Fruit fly (Drosophila melanogaster): ENCODE measurements around the gene Rtca.

Gene Rtca

dm6 chrX:2075846-2076377 lies 3.7 kb downstream of the Rtca start, which contains the start of gene CG4045:
CG4045 (minus strand) TSS chrX:2075900.
- no peak for TF ChIP-seq Sin3A (optimal IDR thresholded peaks at IDR 0.05)
- TF ChIP-seq insv (optimal IDR thresholded peaks at IDR 0.05) = no peak
- no peak for TF ChIP-seq psq (optimal IDR thresholded peaks at IDR 0.05)
- TF ChIP-seq Myc (optimal IDR thresholded peaks at IDR 0.05) = no peak

dm6 chrX:2076412-2077357 lies 4.5 kb downstream of the Rtca start, which contains the start of gene CG4025:
CG4025 (plus strand) TSS chrX:2076966.
- TF ChIP-seq Sin3A (optimal IDR thresholded peaks at IDR 0.05) (no peak), h (optimal IDR thresholded peaks at IDR 0.05) (no peak), ttk (optimal IDR thresholded peaks at IDR 0.05) (no peak), Myc (optimal IDR thresholded peaks at IDR 0.05) (no peak), insv (optimal IDR thresholded peaks at IDR 0.05) (no peak), psq (optimal IDR thresholded peaks at IDR 0.05) (no peak)

- no peak for TF ChIP-seq h (optimal IDR thresholded peaks at IDR 0.05)
- no peak for TF ChIP-seq insv (optimal IDR thresholded peaks at IDR 0.05)
- no peak for TF ChIP-seq Sin3A (optimal IDR thresholded peaks at IDR 0.05)
- TF ChIP-seq psq (optimal IDR thresholded peaks at IDR 0.05) = no peak
- no peak for TF ChIP-seq Myc (optimal IDR thresholded peaks at IDR 0.05)
- TF ChIP-seq ttk (optimal IDR thresholded peaks at IDR 0.05) = no peak
Measured at dm6 chrX:2080367-2080927, 8.2 kb downstream of the Rtca start, which contains the start of the genes CG16903 and Unc-76. CG16903 (minus strand) TSS chrX:2080405. Unc-76 (plus strand) TSS chrX:2080610.

dm6 chrX:2081848-2082365 lies 9.7 kb downstream of the Rtca start:
- TF ChIP-seq ttk (optimal IDR thresholded peaks at IDR 0.05) (no peak), Sin3A (optimal IDR thresholded peaks at IDR 0.05) (no peak), Myc (optimal IDR thresholded peaks at IDR 0.05) (no peak), insv (optimal IDR thresholded peaks at IDR 0.05) (no peak), h (optimal IDR thresholded peaks at IDR 0.05) (no peak), psq (optimal IDR thresholded peaks at IDR 0.05) (no peak)

- TF ChIP-seq insv (optimal IDR thresholded peaks at IDR 0.05) (no peak), h (optimal IDR thresholded peaks at IDR 0.05) (no peak), Myc (optimal IDR thresholded peaks at IDR 0.05) (no peak), psq (optimal IDR thresholded peaks at IDR 0.05) (no peak), ttk (optimal IDR thresholded peaks at IDR 0.05) (no peak), Sin3A (optimal IDR thresholded peaks at IDR 0.05) (no peak)
Measured at dm6 chrX:2083109-2083508, 10.9 kb downstream of the Rtca start.

dm6 chrX:2083678-2084162 lies 11.5 kb downstream of the Rtca start:
- TF ChIP-seq Myc (optimal IDR thresholded peaks at IDR 0.05) (no peak), psq (optimal IDR thresholded peaks at IDR 0.05) (no peak), ttk (optimal IDR thresholded peaks at IDR 0.05) (no peak)

dm6 chrX:2087501-2087900 lies 15.3 kb downstream of the Rtca start:
- no peak for TF ChIP-seq Sin3A (optimal IDR thresholded peaks at IDR 0.05)
- TF ChIP-seq insv (optimal IDR thresholded peaks at IDR 0.05) = no peak
- TF ChIP-seq Myc (optimal IDR thresholded peaks at IDR 0.05) = no peak
- TF ChIP-seq ttk (optimal IDR thresholded peaks at IDR 0.05) = no peak
- no peak for TF ChIP-seq psq (optimal IDR thresholded peaks at IDR 0.05)
- TF ChIP-seq h (optimal IDR thresholded peaks at IDR 0.05) = no peak

- TF ChIP-seq psq (optimal IDR thresholded peaks at IDR 0.05) (no peak), Myc (optimal IDR thresholded peaks at IDR 0.05) (no peak), insv (optimal IDR thresholded peaks at IDR 0.05) (no peak), h (optimal IDR thresholded peaks at IDR 0.05) (no peak), Sin3A (optimal IDR thresholded peaks at IDR 0.05) (no peak), ttk (optimal IDR thresholded peaks at IDR 0.05) (no peak)
Measured at dm6 chrX:2088798-2089197, 16.6 kb downstream of the Rtca start.

- TF ChIP-seq psq (optimal IDR thresholded peaks at IDR 0.05) (no peak), Myc (optimal IDR thresholded peaks at IDR 0.05) (no peak), insv (optimal IDR thresholded peaks at IDR 0.05) (no peak), h (optimal IDR thresholded peaks at IDR 0.05) (no peak), ttk (optimal IDR thresholded peaks at IDR 0.05) (no peak), Sin3A (optimal IDR thresholded peaks at IDR 0.05) (no peak)
Measured at dm6 chrX:2089812-2090211, 17.6 kb downstream of the Rtca start.

- TF ChIP-seq ttk (optimal IDR thresholded peaks at IDR 0.05) (no peak), insv (optimal IDR thresholded peaks at IDR 0.05) (no peak), psq (optimal IDR thresholded peaks at IDR 0.05) (no peak), h (optimal IDR thresholded peaks at IDR 0.05) (no peak), Sin3A (optimal IDR thresholded peaks at IDR 0.05) (no peak), Myc (optimal IDR thresholded peaks at IDR 0.05) (no peak)
Measured at dm6 chrX:2094072-2094761, 22.0 kb downstream of the Rtca start, which contains the start of gene csw. csw (plus strand) TSS chrX:2094234.

- TF ChIP-seq Myc (optimal IDR thresholded peaks at IDR 0.05) (no peak), insv (optimal IDR thresholded peaks at IDR 0.05) (no peak), h (optimal IDR thresholded peaks at IDR 0.05) (no peak), psq (optimal IDR thresholded peaks at IDR 0.05) (no peak), Sin3A (optimal IDR thresholded peaks at IDR 0.05) (no peak), ttk (optimal IDR thresholded peaks at IDR 0.05) (no peak)
Measured at dm6 chrX:2096341-2096740, 24.1 kb downstream of the Rtca start.
